Fruit fly (Drosophila melanogaster) whole organism, wandering third instar larva: ENCODE results near the gene Rdh.

Experiments used
- CrebA ChIP-seq: fragments of 200-800 bp; sonication (Bioruptor generic); optimal IDR thresholded peaks from 2 replicates; lab custom pipeline; 2016; ENCODE audit warnings: missing biosample characterization, mild to moderate bottlenecking, missing genetic modification characterization, borderline replicate concordance
- OdsH ChIP-seq: fragments of 200-800 bp; sonication (Bioruptor generic); optimal IDR thresholded peaks from 2 replicates; lab custom pipeline; 2016; ENCODE audit warnings: missing biosample characterization, mild to moderate bottlenecking, missing genetic modification characterization
- Rel ChIP-seq, 2 experiments: fragments of 200-800 bp; sonication (Bioruptor generic) in 1 of 2; optimal IDR thresholded peaks; 2 replicates in 1 of 2; 3 replicates in 1 of 2; lab custom pipeline; 2016 to 2019; ENCODE audit warnings: mild to moderate bottlenecking in 2 of 2, missing biosample characterization in 2 of 2, missing genetic modification characterization in 2 of 2, moderate library complexity in 1 of 2
- pan ChIP-seq: fragments of >200 bp; optimal IDR thresholded peaks from 2 replicates; lab custom pipeline; 2017
- tai ChIP-seq: sonication (Bioruptor generic); optimal IDR thresholded peaks from 2 replicates; lab custom pipeline; 2016; ENCODE audit warnings: missing biosample characterization, missing genetic modification characterization
- usp ChIP-seq: fragments of >200 bp; optimal IDR thresholded peaks from 2 replicates; lab custom pipeline; 2017; ENCODE audit warnings: missing biosample characterization, missing genetic modification characterization

dm6 chr3L:3826541-3826940, 1.3 kb downstream of the Rdh start:
- TF ChIP-seq pan (lab: Kevin White, UChicago) (no peak), OdsH (GFP tag; lab: Kevin White, UChicago) (no peak), Rel (GFP tag; optimal IDR thresholded peaks at IDR 0.05; lab: Kevin White, UChicago) (no peak), Rel (tag; optimal IDR thresholded peaks at IDR 0.05; lab: Kevin White, UChicago) (no peak), tai (GFP tag; lab: Kevin White, UChicago) (no peak), usp (GFP tag; lab: Kevin White, UChicago) (no peak), CrebA (GFP tag; lab: Kevin White, UChicago) (no peak)
